Fruit fly (Drosophila melanogaster) whole organism, adult: ENCODE data around the gene CG15385.

Experiments
- CG11617 ChIP-seq: fragments of 200-800 bp; sonication (Bioruptor generic); optimal IDR thresholded peaks from 2 replicates; lab custom pipeline; 2017; ENCODE audit warnings: mild to moderate bottlenecking, missing biosample characterization, missing genetic modification reagents, missing genetic modification characterization
- CG12768 ChIP-seq: fragments of 200-800 bp; sonication (Bioruptor generic); optimal IDR thresholded peaks from 2 replicates; lab custom pipeline; 2017; ENCODE audit warnings: missing biosample characterization, missing genetic modification characterization, mild to moderate bottlenecking, moderate library complexity, missing genetic modification reagents
- CG14711 ChIP-seq: fragments of 200-800 bp; sonication (Bioruptor generic); optimal IDR thresholded peaks from 2 replicates; lab custom pipeline; 2018; ENCODE audit warnings: missing biosample characterization, mild to moderate bottlenecking, missing genetic modification characterization, moderate library complexity
- CG1620 ChIP-seq: fragments of 200-800 bp; sonication (Bioruptor generic); optimal IDR thresholded peaks from 2 replicates; lab custom pipeline; 2016; ENCODE audit warnings: missing biosample characterization, missing genetic modification characterization
- CG33017 ChIP-seq: fragments of 200-800 bp; sonication (Bioruptor generic); optimal IDR thresholded peaks from 2 replicates; lab custom pipeline; 2018; ENCODE audit warnings: missing biosample characterization, mild to moderate bottlenecking, missing genetic modification characterization, moderate library complexity
- CG5204 ChIP-seq: fragments of 200-800 bp; sonication (Bioruptor generic); optimal IDR thresholded peaks from 2 replicates; lab custom pipeline; 2016; ENCODE audit warnings: missing biosample characterization, missing genetic modification characterization
- CG7045 ChIP-seq: fragments of 200-800 bp; sonication (Bioruptor generic); optimal IDR thresholded peaks from 2 replicates; lab custom pipeline; 2017; ENCODE audit warnings: missing biosample characterization, mild to moderate bottlenecking, missing genetic modification characterization
- CG7101 ChIP-seq: fragments of 200-800 bp; sonication (Bioruptor generic); optimal IDR thresholded peaks from 2 replicates; lab custom pipeline; 2018; ENCODE audit warnings: missing biosample characterization, mild to moderate bottlenecking, missing genetic modification characterization, moderate library complexity
- Clk ChIP-seq: fragments of 200-800 bp; sonication (Bioruptor generic); optimal IDR thresholded peaks from 2 replicates; lab custom pipeline; 2017; ENCODE audit warnings: missing biosample characterization, missing genetic modification characterization
- Crg-1 ChIP-seq: fragments of 200-800 bp; sonication (Bioruptor generic); optimal IDR thresholded peaks from 2 replicates; lab custom pipeline; 2016; ENCODE audit warnings: missing biosample characterization, missing genetic modification characterization
- Hr96 ChIP-seq: fragments of 200-800 bp; sonication (Bioruptor generic); optimal IDR thresholded peaks from 2 replicates; lab custom pipeline; 2016; ENCODE audit warnings: missing biosample characterization, missing genetic modification characterization
- Mnt ChIP-seq: fragments of 200-800 bp; sonication (Bioruptor generic); optimal IDR thresholded peaks from 2 replicates; lab custom pipeline; 2016; ENCODE audit warnings: missing biosample characterization, mild to moderate bottlenecking, missing genetic modification characterization
- bab1 ChIP-seq: fragments of 200-800 bp; sonication (Bioruptor generic); optimal IDR thresholded peaks from 3 replicates; lab custom pipeline; 2019; ENCODE audit warnings: missing biosample characterization, mild to moderate bottlenecking, missing genetic modification characterization, moderate library complexity
- cic ChIP-seq: fragments of 200-800 bp; sonication (Bioruptor generic); optimal IDR thresholded peaks from 2 replicates; lab custom pipeline; 2017; ENCODE audit warnings: missing biosample characterization, mild to moderate bottlenecking, missing genetic modification characterization, moderate library complexity
- cnc ChIP-seq, 2 experiments: fragments of >200 bp; optimal IDR thresholded peaks; 2 replicates each; lab custom pipeline; 2017
- kay ChIP-seq: fragments of 200-800 bp; sonication (Bioruptor generic); peaks from one replicate; lab custom pipeline; 2016; ENCODE audit warnings: missing biosample characterization, missing genetic modification characterization, borderline replicate concordance
- ovo ChIP-seq: fragments of 200-800 bp; sonication (Bioruptor generic); optimal IDR thresholded peaks from 2 replicates; lab custom pipeline; 2016; ENCODE audit warnings: missing biosample characterization, missing genetic modification characterization
- pad ChIP-seq: fragments of 200-800 bp; sonication (Bioruptor generic); optimal IDR thresholded peaks from 3 replicates; lab custom pipeline; 2017; ENCODE audit warnings: missing biosample characterization, missing genetic modification characterization, mild to moderate bottlenecking, moderate library complexity, missing genetic modification reagents
- tj ChIP-seq: fragments of 200-800 bp; sonication (Bioruptor generic); optimal IDR thresholded peaks from 3 replicates; lab custom pipeline; 2017; ENCODE audit warnings: missing biosample characterization, mild to moderate bottlenecking, missing genetic modification characterization, moderate library complexity
- toe ChIP-seq: fragments of 200-800 bp; sonication (Bioruptor generic); optimal IDR thresholded peaks from 2 replicates; lab custom pipeline; 2016; ENCODE audit warnings: missing biosample characterization, missing genetic modification characterization

Gene CG15385

dm6 chr2L:2180665-2181064, 31.7 kb downstream of the CG15385 start:
- TF ChIP-seq CG33017 (tag; lab: Kevin White, UChicago) (no peak), CG5204 (no peak), CG7045 (GFP tag; lab: Kevin White, UChicago) (no peak), kay (GFP tag; lab: Kevin White, UChicago) (no peak), bab1 (no peak), Hr96 (GFP tag; lab: Kevin White, UChicago) (no peak), tj (no peak), cnc (optimal IDR thresholded peaks at IDR 0.05; lab: Kevin White, UChicago) (no peak), Clk (no peak), pad (GFP tag; lab: Kevin White, UChicago) (no peak), CG14711 (tag; lab: Kevin White, UChicago) (no peak), cic (GFP tag; lab: Kevin White, UChicago) (no peak), ovo (no peak)

DNA sequence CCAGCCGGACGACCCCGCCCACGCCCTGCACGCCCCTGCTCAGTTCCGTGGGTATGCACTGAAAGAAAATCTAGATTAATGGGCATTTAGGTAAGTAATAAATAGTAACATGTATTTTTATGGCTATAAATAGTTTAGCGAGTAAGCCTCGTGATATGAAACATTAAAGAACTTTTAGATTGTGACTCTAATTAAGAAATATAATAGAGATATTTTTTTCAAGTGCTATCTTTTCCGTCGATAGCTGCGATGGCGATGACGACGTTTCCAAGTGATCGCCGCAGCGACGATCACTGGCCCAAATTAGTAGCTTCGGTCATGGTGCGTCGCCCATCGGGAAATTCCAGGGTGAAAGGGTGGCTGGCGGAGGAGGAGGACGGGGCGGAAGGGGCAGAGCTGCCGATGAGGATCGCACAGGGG, 32.2 kb downstream of the CG15385 start:
- TF ChIP-seq CG1620 (no peak), Clk (no peak), Hr96 (GFP tag; lab: Kevin White, UChicago) (peak; percentile 10), CG12768 (GFP tag; lab: Kevin White, UChicago) (no peak), CG7101 (tag; lab: Kevin White, UChicago) (peak; percentile 41), CG11617 (GFP tag; lab: Kevin White, UChicago) (no peak), CG14711 (tag; lab: Kevin White, UChicago) (peak; percentile 33), Crg-1 (no peak), kay (GFP tag; lab: Kevin White, UChicago) (no peak), CG7045 (GFP tag; lab: Kevin White, UChicago) (peak; percentile 25), toe (peak; percentile 14), CG33017 (tag; lab: Kevin White, UChicago) (peak; percentile 14), tj (peak; percentile 2), pad (GFP tag; lab: Kevin White, UChicago) (no peak), CG5204 (no peak)

- TF ChIP-seq cic (GFP tag; lab: Kevin White, UChicago) (peak; percentile 2), CG12768 (GFP tag; lab: Kevin White, UChicago) (no peak)
These were observed 33.0 kb downstream of the CG15385 start for dm6 chr2L:2179366-2179765.

dm6 chr2L:2178810-2179143, 33.6 kb downstream of the CG15385 start:
- no peak for TF ChIP-seq CG11617 (GFP tag; lab: Kevin White, UChicago)
- no peak for TF ChIP-seq kay (GFP tag; lab: Kevin White, UChicago)
- TF ChIP-seq CG1620 = no peak
- no peak for TF ChIP-seq tj
- no peak for TF ChIP-seq CG14711 (tag; lab: Kevin White, UChicago)
- TF ChIP-seq CG12768 (GFP tag; lab: Kevin White, UChicago) = no peak

- TF ChIP-seq CG14711 (tag; lab: Kevin White, UChicago) (peak; percentile 15), CG7045 (GFP tag; lab: Kevin White, UChicago) (peak; percentile 27), CG11617 (GFP tag; lab: Kevin White, UChicago) (peak; percentile 80), Clk (peak; percentile 31), CG5204 (peak; percentile 35), CG12768 (GFP tag; lab: Kevin White, UChicago) (peak; percentile 60), kay (GFP tag; lab: Kevin White, UChicago) (peak; percentile 38), Hr96 (GFP tag; lab: Kevin White, UChicago) (peak; percentile 54), tj (peak; percentile 84), cic (GFP tag; lab: Kevin White, UChicago) (peak; percentile 77), pad (GFP tag; lab: Kevin White, UChicago) (peak; percentile 53), Mnt (GFP tag; lab: Kevin White, UChicago) (peak; percentile 73), Crg-1 (peak; percentile 63), cnc (optimal IDR thresholded peaks at IDR 0.05; lab: Kevin White, UChicago) (no peak), CG1620 (no peak), ovo (peak; percentile 35), bab1 (peak; percentile 48), CG33017 (tag; lab: Kevin White, UChicago) (no peak), CG7101 (tag; lab: Kevin White, UChicago) (peak; percentile 62), toe (peak; percentile 13)
These were observed 34.2 kb downstream of the CG15385 start, which contains the start of gene aop for dm6 chr2L:2177969-2178809. Gene aop, minus strand, starts transcription at chr2L:2178754.

DNA sequence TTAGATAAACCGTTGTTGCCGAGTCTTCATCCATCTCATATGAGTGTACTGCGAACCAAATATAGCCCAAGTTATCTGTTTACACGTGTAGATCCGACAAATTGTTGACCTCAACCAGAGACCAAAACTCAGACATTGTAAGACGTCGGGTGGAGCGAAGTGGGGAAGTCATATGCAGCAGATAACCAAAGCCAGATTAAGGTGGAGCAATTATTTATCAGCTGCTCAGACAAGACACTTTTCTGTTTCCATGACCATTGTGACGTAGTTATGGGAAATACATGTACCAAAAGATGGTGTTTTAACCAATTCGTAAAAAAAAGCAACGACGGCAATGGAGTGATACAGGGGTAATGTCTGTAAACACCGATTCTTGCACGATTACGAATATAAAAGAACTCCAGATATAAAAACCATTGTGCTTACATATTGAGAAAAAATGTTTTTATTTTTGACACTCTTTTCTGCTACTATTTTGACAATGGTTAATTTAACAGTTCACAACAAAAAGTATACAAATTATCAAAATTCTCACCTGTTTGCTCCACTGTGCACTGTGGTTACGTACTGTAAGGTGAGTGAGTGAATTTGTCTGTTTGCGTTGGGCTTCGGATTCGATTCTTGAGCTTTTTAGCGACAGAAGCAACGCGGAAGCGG, 34.9 kb downstream of the CG15385 start:
- TF ChIP-seq Hr96 (GFP tag; lab: Kevin White, UChicago) = no peak
- no peak for TF ChIP-seq CG7101 (tag; lab: Kevin White, UChicago)
- no peak for TF ChIP-seq Crg-1
- no peak for TF ChIP-seq CG1620
- no peak for TF ChIP-seq CG33017 (tag; lab: Kevin White, UChicago)
- TF ChIP-seq kay (GFP tag; lab: Kevin White, UChicago) = peak; percentile 71
- TF ChIP-seq CG5204 = peak; percentile 27
- no peak for TF ChIP-seq cnc (optimal IDR thresholded peaks at IDR 0.05; lab: Kevin White, UChicago)
- TF ChIP-seq tj = no peak
- no peak for TF ChIP-seq CG12768 (GFP tag; lab: Kevin White, UChicago)
- TF ChIP-seq CG14711 (tag; lab: Kevin White, UChicago) = peak; percentile 33
- no peak for TF ChIP-seq cic (GFP tag; lab: Kevin White, UChicago)
- TF ChIP-seq bab1 = no peak
- no peak for TF ChIP-seq ovo
- TF ChIP-seq Clk = no peak
- TF ChIP-seq CG7045 (GFP tag; lab: Kevin White, UChicago) = no peak
- TF ChIP-seq pad (GFP tag; lab: Kevin White, UChicago) = no peak
- no peak for TF ChIP-seq toe
